Worm (Caenorhabditis elegans) whole organism, L2 larva: ENCODE data around the gene C04G6.4.

Source experiments
- C34F6.9 ChIP-seq: fragments of 150-350 bp; optimal IDR thresholded peaks from 2 replicates; lab custom pipeline; 2014; ENCODE audit warnings: missing biosample characterization, missing genetic modification characterization
- F13H6.1 ChIP-seq: sonication (generic microtip); optimal IDR thresholded peaks from 2 replicates; lab custom pipeline; 2016; ENCODE audit warnings: missing genetic modification characterization, missing compliant biosample characterization
- R02D3.7 ChIP-seq: fragments of 150-350 bp; optimal IDR thresholded peaks from 2 replicates; lab custom pipeline; 2014; ENCODE audit warnings: missing biosample characterization, missing genetic modification characterization
- ZK546.5 ChIP-seq: sonication (generic microtip); optimal IDR thresholded peaks from 2 replicates; lab custom pipeline; 2017; ENCODE audit warnings: missing biosample characterization, missing genetic modification characterization
- alr-1 ChIP-seq: fragments of 150-350 bp; optimal IDR thresholded peaks from 2 replicates; lab custom pipeline; 2014; ENCODE audit warnings: missing biosample characterization, missing genetic modification characterization
- aly-2 ChIP-seq: fragments of 150-350 bp; optimal IDR thresholded peaks from 2 replicates; lab custom pipeline; 2014; ENCODE audit warnings: missing biosample characterization, missing genetic modification characterization
- ama-1 ChIP-seq: fragments of 150-350 bp; optimal IDR thresholded peaks from 2 replicates; lab custom pipeline; 2018; ENCODE audit warnings: inconsistent platforms
- blmp-1 ChIP-seq: sonication (generic microtip); optimal IDR thresholded peaks from 2 replicates; lab custom pipeline; 2017; ENCODE audit warnings: missing genetic modification characterization, mild to moderate bottlenecking, missing compliant biosample characterization, antibody characterized with exemption, moderate library complexity; ENCODE audit not compliant: insufficient read depth
- ceh-16 ChIP-seq: fragments of 150-350 bp; optimal IDR thresholded peaks from 2 replicates; lab custom pipeline; 2014; ENCODE audit warnings: missing biosample characterization, missing genetic modification characterization
- crh-2 ChIP-seq: sonication (generic microtip); optimal IDR thresholded peaks from 2 replicates; lab custom pipeline; 2017; ENCODE audit warnings: missing biosample characterization, missing genetic modification characterization
- dmd-4 ChIP-seq: sonication (generic microtip); optimal IDR thresholded peaks from 2 replicates; lab custom pipeline; 2017; ENCODE audit warnings: missing biosample characterization, missing genetic modification characterization
- egl-27 ChIP-seq: sonication (generic microtip); optimal IDR thresholded peaks from 3 replicates; lab custom pipeline; 2017; ENCODE audit warnings: missing biosample characterization, missing genetic modification reagents, missing genetic modification characterization
- elt-3 ChIP-seq: sonication (generic microtip); optimal IDR thresholded peaks from 2 replicates; lab custom pipeline; 2017; ENCODE audit warnings: missing biosample characterization, missing genetic modification characterization
- fos-1 ChIP-seq: fragments of 150-350 bp; optimal IDR thresholded peaks from 2 replicates; lab custom pipeline; 2014; ENCODE audit warnings: missing biosample characterization, missing genetic modification characterization
- gmeb-1 ChIP-seq: fragments of 150-350 bp; optimal IDR thresholded peaks from 2 replicates; lab custom pipeline; 2014; ENCODE audit warnings: missing biosample characterization, missing genetic modification characterization
- lin-11 ChIP-seq: fragments of 150-350 bp; sonication (generic microtip); optimal IDR thresholded peaks from 2 replicates; lab custom pipeline; 2014; ENCODE audit warnings: missing biosample characterization, missing genetic modification characterization, inconsistent platforms, mixed read lengths
- lin-13 ChIP-seq: fragments of 150-350 bp; optimal IDR thresholded peaks from 2 replicates; lab custom pipeline; 2014; ENCODE audit warnings: missing biosample characterization, missing genetic modification reagents, missing genetic modification characterization
- lin-39 ChIP-seq: fragments of 150-350 bp; optimal IDR thresholded peaks from 2 replicates; lab custom pipeline; 2014; ENCODE audit warnings: missing biosample characterization, missing genetic modification reagents, missing genetic modification characterization
- lsy-2 ChIP-seq, 2 experiments: fragments of 150-350 bp in 1 of 2; sonication (generic microtip) in 1 of 2; optimal IDR thresholded peaks; 2 replicates each; lab custom pipeline; 2014 to 2017; ENCODE audit warnings: missing biosample characterization in 2 of 2, missing genetic modification characterization in 2 of 2
- mab-5 ChIP-seq: fragments of 150-350 bp; optimal IDR thresholded peaks from 2 replicates; lab custom pipeline; 2014; ENCODE audit warnings: missing biosample characterization, missing genetic modification characterization
- mbf-1 ChIP-seq: sonication (generic microtip); optimal IDR thresholded peaks from 2 replicates; lab custom pipeline; 2017; ENCODE audit warnings: missing biosample characterization, missing genetic modification characterization
- mdl-1 ChIP-seq, 2 experiments: fragments of 150-350 bp in 1 of 2; sonication (generic microtip) in 1 of 2; optimal IDR thresholded peaks; 2 replicates each; lab custom pipeline; 2017; ENCODE audit warnings: missing biosample characterization in 2 of 2, missing genetic modification characterization in 2 of 2
- nhr-10 ChIP-seq: sonication (generic microtip); optimal IDR thresholded peaks from 2 replicates; lab custom pipeline; 2017; ENCODE audit warnings: missing biosample characterization, missing genetic modification characterization
- nhr-11 ChIP-seq: fragments of 150-350 bp; optimal IDR thresholded peaks from 2 replicates; lab custom pipeline; 2014; ENCODE audit warnings: missing biosample characterization, missing genetic modification characterization
- nhr-129 ChIP-seq: fragments of 150-350 bp; optimal IDR thresholded peaks from 2 replicates; lab custom pipeline; 2014; ENCODE audit warnings: missing biosample characterization, missing genetic modification characterization
- nhr-21 ChIP-seq: fragments of 150-350 bp; optimal IDR thresholded peaks from 2 replicates; lab custom pipeline; 2014; ENCODE audit warnings: missing biosample characterization, missing genetic modification characterization
- nhr-237 ChIP-seq: fragments of 150-350 bp; optimal IDR thresholded peaks from 2 replicates; lab custom pipeline; 2014; ENCODE audit warnings: missing biosample characterization, missing genetic modification characterization
- nhr-25 ChIP-seq: fragments of 150-350 bp; sonication (generic microtip); optimal IDR thresholded peaks from 3 replicates; lab custom pipeline; 2014; ENCODE audit warnings: missing biosample characterization, missing genetic modification characterization
- nhr-6 ChIP-seq: fragments of 150-350 bp; optimal IDR thresholded peaks from 2 replicates; lab custom pipeline; 2014; ENCODE audit warnings: missing biosample characterization, missing genetic modification characterization
- nhr-77 ChIP-seq: fragments of 150-350 bp; optimal IDR thresholded peaks from 2 replicates; lab custom pipeline; 2014; ENCODE audit warnings: missing biosample characterization, missing genetic modification characterization
- peb-1 ChIP-seq: fragments of 150-350 bp; optimal IDR thresholded peaks from 2 replicates; lab custom pipeline; 2014; ENCODE audit warnings: missing biosample characterization, missing genetic modification characterization
- sem-4 ChIP-seq: fragments of 150-350 bp; optimal IDR thresholded peaks from 2 replicates; lab custom pipeline; 2014; ENCODE audit warnings: missing biosample characterization, missing genetic modification reagents, missing genetic modification characterization
- skn-1 ChIP-seq: sonication (generic microtip); optimal IDR thresholded peaks from 2 replicates; lab custom pipeline; 2017; ENCODE audit warnings: missing biosample characterization, missing genetic modification characterization
- sma-3 ChIP-seq: sonication (generic microtip); optimal IDR thresholded peaks from 2 replicates; lab custom pipeline; 2016; ENCODE audit warnings: missing genetic modification reagents, missing genetic modification characterization, missing compliant biosample characterization
- sma-9 ChIP-seq, 2 experiments: fragments of 150-350 bp in 1 of 2; sonication (generic microtip) in 1 of 2; optimal IDR thresholded peaks; 2 replicates each; lab custom pipeline; 2014 to 2016; ENCODE audit warnings: missing genetic modification characterization in 2 of 2, mild to moderate bottlenecking in 1 of 2, missing biosample characterization in 1 of 2, missing compliant biosample characterization in 1 of 2, missing genetic modification reagents in 1 of 2, moderate library complexity in 1 of 2
- snpc-4 ChIP-seq: fragments of 150-350 bp; optimal IDR thresholded peaks from 2 replicates; lab custom pipeline; 2014; ENCODE audit warnings: missing biosample characterization, missing genetic modification characterization
- unc-55 ChIP-seq: fragments of 150-350 bp; sonication (generic microtip); optimal IDR thresholded peaks from 3 replicates; lab custom pipeline; 2014; ENCODE audit warnings: missing biosample characterization, missing genetic modification reagents, missing genetic modification characterization
- zag-1 ChIP-seq: fragments of 150-350 bp; optimal IDR thresholded peaks from 2 replicates; lab custom pipeline; 2014; ENCODE audit warnings: missing biosample characterization, missing genetic modification characterization
- ztf-4 ChIP-seq: fragments of 150-350 bp; optimal IDR thresholded peaks from 2 replicates; lab custom pipeline; 2014; ENCODE audit warnings: missing biosample characterization, missing genetic modification characterization

C04G6.4 gene

DNA sequence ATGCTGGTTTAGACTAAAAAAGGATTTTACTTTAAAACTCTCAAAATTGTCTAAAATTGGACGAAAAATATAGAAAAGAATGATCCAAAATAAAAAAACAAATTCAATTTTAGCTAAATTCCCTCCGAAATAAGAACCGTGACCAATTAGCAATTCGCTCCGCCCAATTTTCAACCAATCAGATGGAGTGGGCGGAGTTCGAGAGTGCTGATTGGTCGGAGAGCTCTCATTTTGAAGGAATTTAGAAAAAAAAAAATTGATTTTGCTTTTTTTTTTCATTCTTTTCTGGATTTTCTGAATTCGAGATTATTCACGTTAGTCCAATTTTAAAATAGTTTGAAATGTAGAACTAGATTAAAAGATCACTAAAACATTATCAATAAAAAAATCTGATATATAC, 15.8 kb upstream of the C04G6.4 start:
- no peak for TF ChIP-seq nhr-11
- no peak for TF ChIP-seq egl-27
- no peak for TF ChIP-seq ama-1
- TF ChIP-seq alr-1 (tag; lab: Kevin White, UChicago): no peak
- no peak for TF ChIP-seq ZK546.5
- TF ChIP-seq elt-3 (tag; lab: Kevin White, UChicago): no peak
- no peak for TF ChIP-seq unc-55 (GFP tag; lab: Kevin White, UChicago)
- TF ChIP-seq mbf-1 (tag; lab: Kevin White, UChicago): no peak
- TF ChIP-seq skn-1 (tag; lab: Kevin White, UChicago): no peak
- no peak for TF ChIP-seq sma-3
- TF ChIP-seq snpc-4: no peak
- no peak for TF ChIP-seq sma-9 (GFP tag; optimal IDR thresholded peaks at IDR 0.05; lab: Kevin White, UChicago)
- no peak for TF ChIP-seq sma-9 (tag; optimal IDR thresholded peaks at IDR 0.05; lab: Kevin White, UChicago)
- TF ChIP-seq nhr-77 (tag; lab: Kevin White, UChicago): no peak
- TF ChIP-seq nhr-10 (tag; lab: Kevin White, UChicago): no peak
- TF ChIP-seq nhr-6 (tag; lab: Kevin White, UChicago): no peak
- TF ChIP-seq ztf-4: no peak
- no peak for TF ChIP-seq nhr-25 (tag; lab: Kevin White, UChicago)
- TF ChIP-seq C34F6.9 (tag; lab: Kevin White, UChicago): no peak

DNA sequence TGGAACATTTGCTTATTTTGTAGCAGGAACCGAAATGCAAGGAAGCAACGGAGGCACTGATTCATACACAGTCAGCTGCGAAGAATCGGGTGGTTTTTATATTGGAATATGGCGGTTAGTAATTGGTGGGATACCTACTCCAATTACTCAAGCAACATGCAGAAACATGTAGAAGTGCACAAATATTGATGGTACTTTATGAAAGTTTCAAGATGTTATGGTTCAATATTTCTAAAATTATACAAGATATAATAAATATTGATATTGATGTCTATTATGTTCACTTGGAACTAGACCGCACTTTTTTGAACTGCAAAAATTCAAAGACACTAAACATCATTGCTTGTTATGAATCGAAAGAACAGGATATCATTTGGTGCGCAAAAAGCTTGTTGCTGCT, 10.7 kb upstream of the C04G6.4 start, which contains the start of gene C04G6.13:
Gene C04G6.13 (plus strand): TSS at position 301 of the 400 bp plus-strand sequence.
- TF ChIP-seq mbf-1 (tag; lab: Kevin White, UChicago): no peak
- TF ChIP-seq skn-1 (tag; lab: Kevin White, UChicago): no peak
- no peak for TF ChIP-seq sem-4
- no peak for TF ChIP-seq zag-1 (tag; lab: Kevin White, UChicago)

- peak; percentile 62 for TF ChIP-seq crh-2 (tag; lab: Kevin White, UChicago)
- TF ChIP-seq mdl-1 (tag; optimal IDR thresholded peaks at IDR 0.05; lab: Kevin White, UChicago): peak in 1 of 2 experiments; percentile 36
- TF ChIP-seq nhr-11: no peak
- no peak for TF ChIP-seq elt-3 (tag; lab: Kevin White, UChicago)
- TF ChIP-seq sem-4: no peak
- peak; percentile 55 for TF ChIP-seq nhr-129 (tag; lab: Kevin White, UChicago)
- TF ChIP-seq nhr-237 (tag; lab: Kevin White, UChicago): no peak
- TF ChIP-seq R02D3.7: no peak
- TF ChIP-seq blmp-1 (tag; lab: Kevin White, UChicago): no peak
- peak in 1 of 2 experiments; percentile 71 for TF ChIP-seq lsy-2 (tag; optimal IDR thresholded peaks at IDR 0.05; lab: Kevin White, UChicago)
- TF ChIP-seq ztf-4: peak; percentile 11
- no peak for TF ChIP-seq skn-1 (tag; lab: Kevin White, UChicago)
- no peak for TF ChIP-seq lin-11 (tag; lab: Kevin White, UChicago)
- TF ChIP-seq ceh-16 (tag; lab: Kevin White, UChicago): no peak
- TF ChIP-seq nhr-6 (tag; lab: Kevin White, UChicago): peak; percentile 18
- TF ChIP-seq aly-2 (tag; lab: Kevin White, UChicago): no peak
- no peak for TF ChIP-seq mab-5 (tag; lab: Kevin White, UChicago)
- TF ChIP-seq dmd-4 (tag; lab: Kevin White, UChicago): no peak
- peak; percentile 84 for TF ChIP-seq F13H6.1
- peak; percentile 75 for TF ChIP-seq C34F6.9 (tag; lab: Kevin White, UChicago)
- TF ChIP-seq nhr-21 (tag; lab: Kevin White, UChicago): no peak
- TF ChIP-seq ama-1: peak; percentile 37
- peak; percentile 69 for TF ChIP-seq sma-9 (GFP tag; optimal IDR thresholded peaks at IDR 0.05; lab: Kevin White, UChicago)
- TF ChIP-seq sma-9 (tag; optimal IDR thresholded peaks at IDR 0.05; lab: Kevin White, UChicago): no peak
- no peak for TF ChIP-seq peb-1 (tag; lab: Kevin White, UChicago)
- TF ChIP-seq lin-39 (tag; lab: Kevin White, UChicago): no peak
- peak; percentile 36 for TF ChIP-seq gmeb-1 (tag; lab: Kevin White, UChicago)
- peak; percentile 5 for TF ChIP-seq snpc-4
- TF ChIP-seq fos-1 (tag; lab: Kevin White, UChicago): peak; percentile 19
- TF ChIP-seq unc-55 (GFP tag; lab: Kevin White, UChicago): peak; percentile 51
- TF ChIP-seq sma-3: peak; percentile 32
- peak; percentile 31 for TF ChIP-seq lin-13 (GFP tag; lab: Kevin White, UChicago)
- TF ChIP-seq egl-27: peak; percentile 22
Measured at ce11 chrII:5092362-5093281, 9.4 kb upstream of the C04G6.4 start, which contains the start of gene C04G6.2. TSS of gene C04G6.2 (plus strand) at chrII:5093231.
